Fruit fly (Drosophila melanogaster) Kc167 (cell line): Measurements from ENCODE around the gene CG10137.

Experiments
- Myc ChIP-seq: fragments of >200 bp; optimal IDR thresholded peaks from 2 replicates; lab custom pipeline; 2017; ENCODE audit warnings: missing external identifiers
- Sin3A ChIP-seq: fragments of >200 bp; optimal IDR thresholded peaks from 2 replicates; lab custom pipeline; 2018; ENCODE audit warnings: missing external identifiers
- h ChIP-seq: fragments of >200 bp; optimal IDR thresholded peaks from 3 replicates; lab custom pipeline; 2018; ENCODE audit warnings: missing external identifiers
- insv ChIP-seq: fragments of >200 bp; optimal IDR thresholded peaks from 3 replicates; lab custom pipeline; 2018; ENCODE audit warnings: missing external identifiers
- psq ChIP-seq: fragments of >200 bp; optimal IDR thresholded peaks from 2 replicates; lab custom pipeline; 2017; ENCODE audit warnings: missing external identifiers
- ttk ChIP-seq: sonication (Bioruptor generic); optimal IDR thresholded peaks from 2 replicates; lab custom pipeline; 2017; ENCODE audit warnings: missing external identifiers

CG10137 gene

DNA sequence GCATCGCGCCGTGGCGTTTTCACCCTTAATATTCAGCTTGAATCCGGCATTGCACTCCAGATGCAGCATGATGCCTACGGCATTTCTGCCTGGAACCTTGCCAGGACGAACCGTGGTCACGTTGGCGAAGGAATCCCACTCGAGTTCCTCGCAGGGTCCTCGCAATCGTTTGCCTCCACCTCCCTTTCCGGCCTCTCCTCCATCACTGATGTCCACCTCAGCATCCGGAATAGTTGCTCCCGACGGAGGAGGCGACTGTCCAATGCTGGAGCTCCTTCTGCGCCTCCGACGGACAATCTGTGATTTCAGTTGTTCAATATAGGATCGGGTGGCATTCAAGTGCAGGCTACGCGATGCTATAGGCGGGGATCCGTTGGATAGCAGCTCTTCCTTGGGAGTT is 14.3 kb upstream of the CG10137 start:
- no peak for TF ChIP-seq ttk (lab: Kevin White, UChicago)
- no peak for TF ChIP-seq Sin3A (lab: Kevin White, UChicago)
- no peak for TF ChIP-seq Myc (lab: Kevin White, UChicago)
- TF ChIP-seq psq = no peak
- TF ChIP-seq insv (lab: Kevin White, UChicago) = no peak

dm6 chr2L:19516062-19516461 is 10.4 kb upstream of the CG10137 start:
- TF ChIP-seq Sin3A (lab: Kevin White, UChicago) (no peak), psq (no peak), ttk (lab: Kevin White, UChicago) (no peak), Myc (lab: Kevin White, UChicago) (no peak), h (no peak), insv (lab: Kevin White, UChicago) (no peak)

- no peak for TF ChIP-seq ttk (lab: Kevin White, UChicago)
- TF ChIP-seq Myc (lab: Kevin White, UChicago) = no peak
These were observed 9.2 kb upstream of the CG10137 start, which contains the start of gene Hasp for dm6 chr2L:19517154-19517814. Gene Hasp (minus strand): TSS chr2L:19517204.

DNA sequence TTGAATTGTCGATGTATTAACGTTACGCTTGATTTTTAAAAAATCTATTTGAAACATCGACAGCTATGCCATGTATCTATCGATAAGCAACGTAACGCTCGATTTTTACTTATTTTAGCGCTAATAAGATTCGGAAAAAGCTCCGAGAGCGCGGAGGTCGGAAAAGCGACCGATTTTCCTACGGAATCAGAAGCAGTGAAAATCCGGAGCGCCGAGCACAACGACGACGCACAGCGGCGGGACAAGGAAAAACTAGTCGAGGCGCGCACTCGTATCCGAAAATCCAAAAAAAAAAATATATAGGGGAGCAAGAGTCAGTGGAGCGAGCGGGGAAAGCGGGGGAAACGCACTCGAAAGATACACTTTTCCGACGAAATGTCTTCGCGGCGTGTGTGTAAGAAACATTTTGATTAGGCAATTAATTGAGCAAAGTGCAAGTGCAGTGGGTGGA is 7.8 kb upstream of the CG10137 start, which contains the start of gene CG10132:
Gene CG10132, plus strand, starts transcription at position 189 of the 451 bp plus-strand sequence.
- TF ChIP-seq ttk (lab: Kevin White, UChicago) (no peak), psq (no peak), insv (lab: Kevin White, UChicago) (no peak), Sin3A (lab: Kevin White, UChicago) (no peak), Myc (lab: Kevin White, UChicago) (no peak), h (no peak)

- TF ChIP-seq Sin3A (lab: Kevin White, UChicago) (no peak), h (no peak), Myc (lab: Kevin White, UChicago) (no peak), ttk (lab: Kevin White, UChicago) (no peak), insv (lab: Kevin White, UChicago) (no peak), psq (no peak)
These were observed 6.9 kb upstream of the CG10137 start for dm6 chr2L:19519611-19520010.

DNA sequence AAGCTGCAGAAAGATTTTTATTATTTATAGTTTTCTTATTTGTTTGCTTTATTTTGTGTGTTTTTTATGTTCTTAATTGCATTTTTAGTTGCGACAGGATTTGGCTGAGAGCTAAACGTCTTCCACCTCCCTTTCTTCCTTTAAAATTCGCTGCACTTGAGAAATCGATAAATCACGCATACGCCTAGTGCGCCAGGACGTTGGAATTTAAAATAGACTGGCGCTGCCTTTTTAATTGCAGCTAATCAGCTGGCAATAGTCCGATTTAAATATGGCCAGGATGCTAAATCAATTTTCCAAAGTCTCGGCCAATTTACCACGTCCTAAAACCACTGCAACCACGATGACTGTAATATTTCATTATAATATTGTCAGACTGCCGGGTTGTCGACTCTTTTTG is 358 bp downstream of the CG10137 start:
- no peak for TF ChIP-seq ttk (lab: Kevin White, UChicago)
- no peak for TF ChIP-seq Myc (lab: Kevin White, UChicago)
- TF ChIP-seq insv (lab: Kevin White, UChicago) = no peak
- no peak for TF ChIP-seq h
- no peak for TF ChIP-seq psq
- TF ChIP-seq Sin3A (lab: Kevin White, UChicago) = no peak

DNA sequence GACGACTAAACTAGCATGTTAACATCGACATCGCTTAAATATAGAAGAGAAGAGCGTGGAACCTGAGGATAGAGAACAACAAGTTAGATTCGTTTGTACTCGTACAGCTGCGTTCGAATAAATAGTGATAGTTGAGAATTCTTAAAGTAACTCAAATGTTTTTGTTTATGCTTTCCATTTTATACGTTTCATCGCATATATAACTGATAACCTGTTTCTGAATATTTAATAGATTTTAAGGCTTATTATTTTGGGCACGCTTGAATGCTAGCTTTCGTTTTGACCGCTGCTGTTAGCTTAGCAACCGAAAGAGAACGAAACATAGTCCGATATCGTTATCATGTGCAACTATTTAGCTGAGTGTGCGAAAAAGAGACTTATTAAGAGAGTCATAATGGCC is 1.8 kb downstream of the CG10137 start:
- TF ChIP-seq Sin3A (lab: Kevin White, UChicago) (no peak), insv (lab: Kevin White, UChicago) (no peak)

- TF ChIP-seq Sin3A (lab: Kevin White, UChicago) (no peak), h (no peak), Myc (lab: Kevin White, UChicago) (no peak), psq (no peak), insv (lab: Kevin White, UChicago) (no peak), ttk (lab: Kevin White, UChicago) (no peak)
These were observed 3.6 kb downstream of the CG10137 start, which contains the start of gene CG10165 for dm6 chr2L:19530092-19530491. Gene CG10165 (minus strand): TSS chr2L:19530305.

DNA sequence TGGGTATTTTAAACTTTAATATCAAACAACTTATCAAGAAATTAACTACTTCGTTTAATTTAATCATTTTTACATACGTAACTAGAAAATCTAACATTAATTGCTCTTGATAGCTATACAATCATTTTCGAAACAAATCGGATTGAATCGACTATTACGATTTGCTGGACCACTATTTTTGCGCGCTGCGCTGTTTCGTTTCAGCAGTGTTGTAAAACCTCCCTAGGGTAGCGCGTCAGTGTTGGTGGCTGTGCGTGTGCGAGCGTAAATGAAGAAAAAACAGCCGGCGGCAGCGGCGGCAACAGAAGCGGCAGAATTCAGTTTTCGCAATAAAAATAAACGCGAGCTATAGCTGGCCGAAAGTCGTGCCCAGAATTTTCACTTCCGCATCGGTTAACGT is 6.8 kb downstream of the CG10137 start, which contains the start of gene CG33116:
Gene CG33116, plus strand, starts transcription at position 233 of the 400 bp plus-strand sequence.
- TF ChIP-seq Sin3A (lab: Kevin White, UChicago) = no peak

DNA sequence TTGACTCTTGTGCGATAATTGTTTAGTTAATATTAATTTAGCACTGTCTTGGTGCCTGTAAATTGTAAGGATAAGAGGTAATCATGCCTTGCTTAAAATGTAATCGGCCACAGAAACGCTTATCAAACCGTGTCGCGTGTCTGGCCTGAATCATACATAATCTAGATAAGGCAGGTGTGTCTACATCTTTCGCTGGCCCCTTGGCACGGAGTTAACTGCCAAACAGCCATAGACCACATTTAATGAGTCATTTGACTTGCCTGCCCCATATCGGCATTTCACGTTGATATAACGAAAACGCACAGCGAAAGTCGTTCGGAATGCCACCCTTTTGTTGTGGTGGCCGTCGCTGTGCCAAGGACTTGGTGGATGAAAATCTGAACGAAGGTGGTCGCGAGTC is 8.7 kb downstream of the CG10137 start, which contains the start of gene CG31697:
Gene CG31697, plus strand, starts transcription at position 215 of the 400 bp plus-strand sequence.
- no peak for TF ChIP-seq ttk (lab: Kevin White, UChicago)
- TF ChIP-seq insv (lab: Kevin White, UChicago) = no peak
- TF ChIP-seq Myc (lab: Kevin White, UChicago) = no peak
- no peak for TF ChIP-seq h
- TF ChIP-seq Sin3A (lab: Kevin White, UChicago) = no peak
- TF ChIP-seq psq = no peak

DNA sequence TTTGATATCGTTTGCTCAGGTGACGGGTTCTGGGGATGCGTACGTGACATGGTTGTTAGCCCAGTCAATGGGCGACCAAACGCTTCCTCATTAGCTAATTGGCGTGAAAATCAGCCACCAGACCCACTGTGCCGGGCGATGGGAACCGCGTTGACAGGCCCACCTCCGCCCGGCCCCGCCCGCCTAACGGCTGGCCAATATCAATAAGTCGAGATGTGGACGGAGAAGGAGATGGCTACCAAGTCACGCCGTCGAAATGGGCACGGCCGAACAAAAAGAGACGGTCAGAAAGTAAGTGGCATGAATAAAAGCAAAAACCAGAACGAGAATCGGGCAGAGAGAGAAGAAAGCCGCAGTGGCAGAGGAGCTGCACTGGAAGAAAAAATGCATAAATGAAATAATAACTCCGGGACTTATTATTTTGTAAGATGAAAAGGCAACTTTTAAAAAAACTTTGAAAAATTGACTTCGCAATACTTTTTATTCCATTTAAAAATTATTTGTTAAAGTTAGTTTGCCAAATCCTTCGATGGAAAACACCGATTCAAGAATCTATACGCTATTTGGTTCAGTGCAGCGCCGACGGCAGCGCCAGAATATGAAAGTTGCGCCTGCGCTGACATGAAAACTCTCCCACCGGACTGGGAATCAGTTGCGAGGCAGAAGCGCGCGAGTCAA is 11.4 kb downstream of the CG10137 start, which contains the start of gene CG13082:
Gene CG13082, plus strand, starts transcription at position 647 of the 678 bp plus-strand sequence.
- TF ChIP-seq psq = no peak
- no peak for TF ChIP-seq h
- TF ChIP-seq ttk (lab: Kevin White, UChicago) = no peak
- no peak for TF ChIP-seq Sin3A (lab: Kevin White, UChicago)
- TF ChIP-seq insv (lab: Kevin White, UChicago) = no peak
- TF ChIP-seq Myc (lab: Kevin White, UChicago) = no peak

DNA sequence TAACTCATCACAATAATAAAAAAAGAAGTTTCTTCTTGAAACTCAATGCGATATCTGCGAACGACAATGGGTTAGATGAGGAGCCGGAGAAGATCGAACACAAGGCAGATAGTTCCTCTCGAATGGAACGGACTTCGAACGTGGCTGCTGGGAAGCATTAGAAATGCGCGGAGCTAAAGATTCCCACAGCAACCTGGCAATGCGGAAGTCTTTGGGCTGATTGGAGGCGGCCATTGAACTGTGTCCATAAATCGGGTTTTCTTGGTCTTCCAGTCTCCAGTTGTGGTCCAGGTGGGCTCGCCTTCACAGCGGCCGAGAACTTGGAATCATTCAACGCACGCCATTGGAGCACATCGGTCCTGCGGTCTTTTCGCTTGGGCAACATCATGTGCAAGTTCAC is 13.8 kb downstream of the CG10137 start, which contains the start of gene CG13081:
Gene CG13081, plus strand, starts transcription at position 301 of the 400 bp plus-strand sequence.
- TF ChIP-seq Sin3A (lab: Kevin White, UChicago) = no peak
- no peak for TF ChIP-seq psq
- no peak for TF ChIP-seq h
- no peak for TF ChIP-seq insv (lab: Kevin White, UChicago)
- TF ChIP-seq Myc (lab: Kevin White, UChicago) = no peak
- TF ChIP-seq ttk (lab: Kevin White, UChicago) = no peak
